Worm (Caenorhabditis elegans) whole organism, midembryonic: ENCODE results near the gene Y61A9LA.10.

Source experiments
- flt-1 ChIP-seq: fragments of 200-800 bp; sonication (Bioruptor generic); IDR thresholded peaks from 2 replicates; pipeline ENCODE4 v1.3.6; 2022; ENCODE audit warnings: missing genetic modification characterization, missing compliant biosample characterization
- ref-1 ChIP-seq: fragments of 200-800 bp; sonication (Bioruptor generic); conservative IDR thresholded peaks from 2 replicates; pipeline ENCODE4 v1.3.6; 2022; ENCODE audit warnings: missing genetic modification reagents, missing genetic modification characterization, missing compliant biosample characterization
- ztf-23 ChIP-seq: fragments of 200-800 bp; sonication (Bioruptor generic); IDR thresholded peaks from 2 replicates; pipeline ENCODE4 v1.3.6; 2022; ENCODE audit warnings: missing genetic modification reagents, missing genetic modification characterization, missing compliant biosample characterization

- TF ChIP-seq ztf-23 (GFP tag; lab: Robert Waterston, UW) (no peak), ref-1 (GFP tag; lab: Robert Waterston, UW) (no peak), flt-1 (GFP tag; lab: Robert Waterston, UW) (no peak)
These were observed 32.9 kb upstream of the Y61A9LA.10 start, which contains the start of gene F41F3.8 for ce11 chrV:4648527-4648926.
